Worm (Caenorhabditis elegans): ENCODE data around the gene lev-1.

DNA sequence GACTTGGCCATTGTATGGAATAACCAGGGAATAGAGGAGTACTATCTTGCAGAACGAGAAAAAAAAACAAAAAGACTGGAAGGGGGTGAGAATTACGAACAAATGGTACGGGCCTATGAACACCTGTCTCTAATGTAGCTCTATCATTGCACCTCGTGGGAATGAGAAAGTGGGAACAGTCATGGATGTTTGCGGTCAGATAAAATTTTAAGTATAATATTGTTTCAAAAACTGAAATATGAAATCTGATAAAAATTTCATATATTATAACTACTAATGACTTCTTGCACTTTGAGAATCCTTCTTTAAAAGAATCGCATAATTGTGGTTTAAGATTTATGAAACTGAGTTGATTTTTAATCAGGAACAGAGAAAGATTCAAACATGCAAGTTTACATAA lies 14.0 kb upstream of the lev-1 start, which contains the start of gene F58D2.5:
- TF ChIP-seq madf-10 (tag; optimal IDR thresholded peaks at IDR 0.05) (no peak), hsf-1 (GFP tag; IDR thresholded peaks at IDR 0.05) (no peak), lin-26 (GFP tag; IDR thresholded peaks at IDR 0.05) (no peak), bed-2 (GFP tag; IDR thresholded peaks at IDR 0.05) (no peak)
